Worm (Caenorhabditis elegans) whole organism, L4/young adult: ENCODE data around the gene Y7A9A.1.

ENCODE experiments used
- W03F9.2 ChIP-seq: fragments of 150-350 bp; optimal IDR thresholded peaks from 2 replicates; lab custom pipeline; 2014; ENCODE audit warnings: missing biosample characterization, missing genetic modification characterization
- dao-5 ChIP-seq: sonication (generic microtip); optimal IDR thresholded peaks from 2 replicates; lab custom pipeline; 2016; ENCODE audit warnings: missing genotype, missing genetic modification characterization, moderate library complexity, missing compliant biosample characterization
- him-1 ChIP-seq: sonication (generic microtip); optimal IDR thresholded peaks from 2 replicates; lab custom pipeline; 2016; ENCODE audit warnings: missing genotype, missing genetic modification reagents, missing genetic modification characterization, missing compliant biosample characterization

DNA sequence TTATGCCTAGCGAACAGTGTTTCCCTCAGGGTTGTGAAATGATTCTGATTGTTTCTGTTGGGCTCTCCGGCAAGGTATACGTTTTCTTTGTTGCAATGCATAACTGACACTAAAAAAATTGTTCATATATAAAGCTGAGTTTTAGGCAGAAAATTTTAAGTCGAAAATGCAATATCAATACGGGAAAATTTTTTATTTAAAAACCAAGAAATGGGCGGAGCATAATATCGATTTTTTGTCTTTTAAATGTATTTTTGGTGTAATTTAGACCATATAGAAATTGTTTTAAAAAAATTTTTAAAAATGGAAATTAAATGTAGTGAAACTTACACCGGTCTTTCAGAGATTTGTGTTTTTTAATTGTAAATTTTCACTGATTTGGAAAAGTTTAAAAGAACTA lies 12.3 kb upstream of the Y7A9A.1 start, which contains the start of gene Y105C5B.1413:
- TF ChIP-seq him-1 (tag; lab: Kevin White, UChicago) (no peak), W03F9.2 (tag; lab: Kevin White, UChicago) (no peak), dao-5 (tag; lab: Kevin White, UChicago) (no peak)
